Fruit fly (Drosophila melanogaster) whole organism, embryonic: ENCODE results near the gene CG46270.

Experiments used
- Atf6 ChIP-seq: fragments of 200-800 bp; sonication (Bioruptor generic); IDR thresholded peaks from 2 replicates; pipeline ENCODE4 v1.3.6; 2022; ENCODE audit warnings: missing biosample characterization, missing genetic modification characterization
- CG10366 ChIP-seq: fragments of 200-800 bp; sonication (Bioruptor generic); IDR thresholded peaks from 2 replicates; pipeline ENCODE4 v1.3.6; 2022; ENCODE audit warnings: missing biosample characterization, missing genetic modification characterization
- CG16815 ChIP-seq: fragments of 200-800 bp; sonication (Bioruptor generic); optimal IDR thresholded peaks from 3 replicates; lab custom pipeline; 2017; ENCODE audit warnings: missing biosample characterization, mild to moderate bottlenecking, missing genetic modification characterization
- CG17328 ChIP-seq: fragments of 200-800 bp; sonication (Bioruptor generic); IDR thresholded peaks from 2 replicates; pipeline ENCODE4 v1.3.6; 2022; ENCODE audit warnings: missing biosample characterization, missing genetic modification characterization
- CG17568 ChIP-seq: fragments of 200-800 bp; sonication (Bioruptor generic); optimal IDR thresholded peaks from 2 replicates; lab custom pipeline; 2018; ENCODE audit warnings: missing biosample characterization, mild to moderate bottlenecking, missing genetic modification characterization, moderate library complexity
- CG18476 ChIP-seq: fragments of 200-800 bp; sonication (Bioruptor generic); optimal IDR thresholded peaks from 2 replicates; lab custom pipeline; 2016; ENCODE audit warnings: missing biosample characterization, mild to moderate bottlenecking, missing genetic modification characterization
- CG18764 ChIP-seq: fragments of 200-800 bp; sonication (Bioruptor generic); optimal IDR thresholded peaks from 3 replicates; lab custom pipeline; 2016; ENCODE audit warnings: missing biosample characterization, missing genetic modification characterization
- CG2129 ChIP-seq: fragments of 200-800 bp; sonication (Bioruptor generic); IDR thresholded peaks from 2 replicates; pipeline ENCODE4 v1.3.6; 2022; ENCODE audit warnings: missing biosample characterization, missing genetic modification characterization; ENCODE audit not compliant: partially characterized antibody
- CG2199 ChIP-seq: fragments of 200-800 bp; sonication (Bioruptor generic); IDR thresholded peaks from 3 replicates; pipeline ENCODE4 v1.3.6; 2022; ENCODE audit warnings: missing biosample characterization, missing genetic modification characterization
- CG31388 ChIP-seq: fragments of 200-800 bp; sonication (Bioruptor generic); optimal IDR thresholded peaks from 2 replicates; lab custom pipeline; 2016; ENCODE audit warnings: missing biosample characterization, missing genetic modification characterization
- CG3838 ChIP-seq: fragments of 200-800 bp; sonication (Bioruptor generic); optimal IDR thresholded peaks from 3 replicates; lab custom pipeline; 2016; ENCODE audit warnings: missing biosample characterization, missing genetic modification characterization
- CG3847 ChIP-seq: fragments of 200-800 bp; sonication (Bioruptor generic); IDR thresholded peaks from 2 replicates; pipeline ENCODE4 v1.3.6; 2022; ENCODE audit warnings: missing biosample characterization, missing genetic modification characterization
- CG42726 ChIP-seq: fragments of 200-800 bp; sonication (Bioruptor generic); IDR thresholded peaks from 2 replicates; pipeline ENCODE4 v1.3.6; 2022; ENCODE audit warnings: missing biosample characterization, missing genetic modification characterization; ENCODE audit not compliant: partially characterized antibody
- CG6654 ChIP-seq: fragments of 200-800 bp; sonication (Bioruptor generic); optimal IDR thresholded peaks from 2 replicates; lab custom pipeline; 2017; ENCODE audit warnings: missing biosample characterization, mild to moderate bottlenecking, missing genetic modification characterization
- CG6854 ChIP-seq: fragments of 200-800 bp; sonication (Bioruptor generic); optimal IDR thresholded peaks from 3 replicates; lab custom pipeline; 2017; ENCODE audit warnings: missing biosample characterization, mild to moderate bottlenecking, missing genetic modification characterization
- CG7963 ChIP-seq: fragments of 200-800 bp; sonication (Bioruptor generic); IDR thresholded peaks from 3 replicates; pipeline ENCODE4 v1.3.6; 2022; ENCODE audit warnings: missing biosample characterization, missing genetic modification characterization; ENCODE audit not compliant: partially characterized antibody
- CG7987 ChIP-seq: fragments of 200-800 bp; sonication (Bioruptor generic); optimal IDR thresholded peaks from 2 replicates; lab custom pipeline; 2018; ENCODE audit warnings: missing biosample characterization, mild to moderate bottlenecking, missing genetic modification characterization, moderate library complexity
- CG8944 ChIP-seq: fragments of 200-800 bp; sonication (Bioruptor generic); optimal IDR thresholded peaks from 3 replicates; lab custom pipeline; 2016; ENCODE audit warnings: missing biosample characterization, missing genetic modification characterization
- CG9437 ChIP-seq: fragments of 200-800 bp; sonication (Bioruptor generic); optimal IDR thresholded peaks from 2 replicates; lab custom pipeline; 2018; ENCODE audit warnings: missing biosample characterization, mild to moderate bottlenecking, missing genetic modification characterization
- Dip2 ChIP-seq: fragments of 200-800 bp; sonication (Bioruptor generic); IDR thresholded peaks from 2 replicates; pipeline ENCODE4 v1.3.6; 2022; ENCODE audit warnings: missing biosample characterization, missing genetic modification characterization
- Doc3 ChIP-seq: fragments of 200-800 bp; sonication (Bioruptor generic); IDR thresholded peaks from 3 replicates; pipeline ENCODE4 v1.3.6; 2022; ENCODE audit warnings: missing biosample characterization, missing genetic modification characterization; ENCODE audit not compliant: partially characterized antibody
- Dp ChIP-seq: fragments of 200-800 bp; sonication (Bioruptor generic); optimal IDR thresholded peaks from 2 replicates; lab custom pipeline; 2018; ENCODE audit warnings: missing biosample characterization, mild to moderate bottlenecking, missing genetic modification characterization, moderate library complexity
- Gug ChIP-seq: fragments of 200-800 bp; sonication (Bioruptor generic); IDR thresholded peaks from 4 replicates; pipeline ENCODE4 v1.3.6; 2022; ENCODE audit warnings: missing biosample characterization, missing genetic modification characterization
- HLH4C ChIP-seq: fragments of 200-800 bp; sonication (Bioruptor generic); IDR thresholded peaks from 3 replicates; pipeline ENCODE4 v1.3.6; 2022; ENCODE audit warnings: missing biosample characterization, missing genetic modification characterization; ENCODE audit not compliant: partially characterized antibody
- HLHmδ ChIP-seq: fragments of 200-800 bp; sonication (Bioruptor generic); optimal IDR thresholded peaks from 2 replicates; lab custom pipeline; 2018; ENCODE audit warnings: missing biosample characterization, mild to moderate bottlenecking, missing genetic modification characterization, moderate library complexity
- Jarid2 ChIP-seq: fragments of 200-800 bp; sonication (Bioruptor generic); optimal IDR thresholded peaks from 3 replicates; lab custom pipeline; 2017; ENCODE audit warnings: mild to moderate bottlenecking, missing biosample characterization, missing genetic modification reagents, missing genetic modification characterization
- Oaz ChIP-seq: fragments of 200-800 bp; sonication (Bioruptor generic); IDR thresholded peaks from 2 replicates; pipeline ENCODE4 v1.3.6; 2022; ENCODE audit warnings: missing biosample characterization, missing genetic modification characterization
- bigmax ChIP-seq: fragments of 200-800 bp; sonication (Bioruptor generic); optimal IDR thresholded peaks from 2 replicates; lab custom pipeline; 2018; ENCODE audit warnings: missing biosample characterization, mild to moderate bottlenecking, missing genetic modification characterization
- bowl ChIP-seq: fragments of 200-800 bp; sonication (Bioruptor generic); IDR thresholded peaks from 2 replicates; pipeline ENCODE4 v1.3.6; 2022; ENCODE audit warnings: missing biosample characterization, missing genetic modification characterization
- cas ChIP-seq: fragments of 200-800 bp; sonication (Bioruptor generic); IDR thresholded peaks from 2 replicates; pipeline ENCODE4 v1.3.6; 2022; ENCODE audit warnings: missing biosample characterization, missing genetic modification characterization
- cg ChIP-seq: fragments of 200-800 bp; sonication (Bioruptor generic); optimal IDR thresholded peaks from 3 replicates; lab custom pipeline; 2019; ENCODE audit warnings: missing biosample characterization, mild to moderate bottlenecking, missing genetic modification characterization, moderate library complexity
- ci ChIP-seq: fragments of 200-800 bp; sonication (Bioruptor generic); IDR thresholded peaks from 3 replicates; pipeline ENCODE4 v1.3.6; 2022; ENCODE audit warnings: missing biosample characterization, missing genetic modification characterization
- crc ChIP-seq: fragments of 200-800 bp; sonication (Bioruptor generic); optimal IDR thresholded peaks from 2 replicates; lab custom pipeline; 2016; ENCODE audit warnings: missing biosample characterization, missing genetic modification characterization
- dati ChIP-seq: fragments of 200-800 bp; sonication (Bioruptor generic); IDR thresholded peaks from 2 replicates; pipeline ENCODE4 v1.3.6; 2022; ENCODE audit warnings: missing biosample characterization, missing genetic modification characterization
- emc ChIP-seq: fragments of 200-800 bp; sonication (Bioruptor generic); optimal IDR thresholded peaks from 2 replicates; lab custom pipeline; 2016; ENCODE audit warnings: missing biosample characterization, missing genetic modification characterization
- fru ChIP-seq: fragments of >200 bp; optimal IDR thresholded peaks from 2 replicates; lab custom pipeline; 2017
- h ChIP-seq: fragments of >200 bp; optimal IDR thresholded peaks from 2 replicates; lab custom pipeline; 2017
- ind ChIP-seq: fragments of 200-800 bp; sonication (Bioruptor generic); optimal IDR thresholded peaks from 3 replicates; lab custom pipeline; 2016; ENCODE audit warnings: missing biosample characterization, missing genetic modification characterization
- lab ChIP-seq: fragments of 200-800 bp; sonication (Bioruptor generic); optimal IDR thresholded peaks from 3 replicates; lab custom pipeline; 2017; ENCODE audit warnings: missing biosample characterization, missing genetic modification characterization, mild to moderate bottlenecking, moderate library complexity, missing genetic modification reagents
- onecut ChIP-seq: fragments of 200-800 bp; sonication (Bioruptor generic); IDR thresholded peaks from 2 replicates; pipeline ENCODE4 v1.3.6; 2022; ENCODE audit warnings: missing biosample characterization, missing genetic modification characterization
- ro ChIP-seq: fragments of 200-800 bp; sonication (Bioruptor generic); IDR thresholded peaks from 2 replicates; pipeline ENCODE4 v1.3.6; 2022; ENCODE audit warnings: missing biosample characterization, missing genetic modification characterization
- sc ChIP-seq, 3 experiments: fragments of >200 bp in 2 of 3; fragments of 200-800 bp in 1 of 3; sonication (Bioruptor generic) in 1 of 3; optimal IDR thresholded peaks; 2 replicates in 2 of 3; 3 replicates in 1 of 3; lab custom pipeline; 2017; ENCODE audit warnings: mild to moderate bottlenecking in 1 of 3, missing biosample characterization in 1 of 3, missing genetic modification characterization in 1 of 3, missing genetic modification reagents in 1 of 3
- sima ChIP-seq: fragments of 200-800 bp; sonication (Bioruptor generic); optimal IDR thresholded peaks from 2 replicates; lab custom pipeline; 2016; ENCODE audit warnings: missing biosample characterization, missing genetic modification characterization
- sna ChIP-seq: fragments of 200-800 bp; sonication (Bioruptor generic); IDR thresholded peaks from 2 replicates; pipeline ENCODE4 v1.3.6; 2022; ENCODE audit warnings: missing biosample characterization, missing genetic modification characterization; ENCODE audit not compliant: partially characterized antibody
- tna ChIP-seq: fragments of 200-800 bp; sonication (Bioruptor generic); IDR thresholded peaks from 2 replicates; pipeline ENCODE4 v1.3.6; 2022; ENCODE audit warnings: missing biosample characterization, missing genetic modification characterization; ENCODE audit not compliant: partially characterized antibody
- tup ChIP-seq: fragments of 200-800 bp; sonication (Bioruptor generic); optimal IDR thresholded peaks from 2 replicates; lab custom pipeline; 2016; ENCODE audit warnings: missing biosample characterization, mild to moderate bottlenecking, missing genetic modification characterization, moderate library complexity
- vvl ChIP-seq: fragments of 200-800 bp; sonication (Bioruptor generic); IDR thresholded peaks from 2 replicates; pipeline ENCODE4 v1.3.6; 2022; ENCODE audit warnings: missing biosample characterization, missing genetic modification characterization
- wor ChIP-seq: fragments of 200-800 bp; sonication (Bioruptor generic); IDR thresholded peaks from 2 replicates; pipeline ENCODE4 v1.3.6; 2022; ENCODE audit warnings: missing biosample characterization, missing genetic modification characterization
- zen ChIP-seq: fragments of 200-800 bp; sonication (Bioruptor generic); optimal IDR thresholded peaks from 3 replicates; lab custom pipeline; 2018; ENCODE audit warnings: missing biosample characterization, mild to moderate bottlenecking, missing genetic modification characterization, moderate library complexity
- zfh1 ChIP-seq: fragments of 200-800 bp; sonication (Bioruptor generic); IDR thresholded peaks from 3 replicates; pipeline ENCODE4 v1.3.6; 2022; ENCODE audit warnings: missing biosample characterization, missing genetic modification characterization

Gene CG46270

dm6 chr3R:10393654-10394367 is 34.4 kb downstream of the CG46270 start (continued):
- TF ChIP-seq tna (GFP tag; lab: Robert Waterston, UW): no peak
- peak; percentile 82 for TF ChIP-seq lab (GFP tag; lab: Kevin White, UChicago)
- peak; percentile 46 for TF ChIP-seq CG31388 (GFP tag; lab: Kevin White, UChicago)
- TF ChIP-seq CG17568 (GFP tag; lab: Kevin White, UChicago): peak; percentile 82
- peak; percentile 84 for TF ChIP-seq CG17328 (GFP tag; lab: Robert Waterston, UW)
- TF ChIP-seq zfh1 (GFP tag; lab: Robert Waterston, UW): peak; percentile 75
- no peak for TF ChIP-seq CG7963 (GFP tag; lab: Robert Waterston, UW)
- peak; percentile 69 for TF ChIP-seq CG8944 (GFP tag; lab: Kevin White, UChicago)
- TF ChIP-seq Dip2 (GFP tag; lab: Robert Waterston, UW): no peak
- TF ChIP-seq CG16815 (GFP tag; lab: Kevin White, UChicago): no peak
- no peak for TF ChIP-seq CG2199
- TF ChIP-seq bigmax: no peak
- peak; percentile 78 for TF ChIP-seq CG3847 (GFP tag; lab: Robert Waterston, UW)
- peak; percentile 92 for TF ChIP-seq Atf6 (GFP tag; lab: Robert Waterston, UW)
- peak; percentile 56 for TF ChIP-seq Jarid2
- no peak for TF ChIP-seq sc (optimal IDR thresholded peaks at IDR 0.05; lab: Kevin White, UChicago)
- peak; percentile 66 for TF ChIP-seq sc (GFP tag; optimal IDR thresholded peaks at IDR 0.05; lab: Kevin White, UChicago)
- peak; percentile 71 for TF ChIP-seq emc (GFP tag; lab: Kevin White, UChicago)
- TF ChIP-seq Dp: no peak
- peak; percentile 84 for TF ChIP-seq CG10366 (GFP tag; lab: Robert Waterston, UW)
- 0 out of 4 replicates have a peak, but pooled peaks have one; percentile 21 for TF ChIP-seq Gug
- no peak for TF ChIP-seq CG7987 (GFP tag; lab: Kevin White, UChicago)
- peak; percentile 60 for TF ChIP-seq crc
- TF ChIP-seq ro (GFP tag; lab: Robert Waterston, UW): no peak
- TF ChIP-seq dati (GFP tag; lab: Robert Waterston, UW): 0 out of 2 replicates have a peak, but pooled peaks have one; percentile 33
- no peak for TF ChIP-seq HLH4C (GFP tag; lab: Robert Waterston, UW)
- peak; percentile 4 for TF ChIP-seq sima
- peak; percentile 82 for TF ChIP-seq Oaz (GFP tag; lab: Robert Waterston, UW)
- TF ChIP-seq cas: peak; percentile 50; the same call in 1 of the 2 replicates
- TF ChIP-seq Doc3 (GFP tag; lab: Robert Waterston, UW): no peak
- TF ChIP-seq CG18476 (GFP tag; lab: Kevin White, UChicago): peak; percentile 65
- peak; percentile 91 for TF ChIP-seq vvl (GFP tag; lab: Robert Waterston, UW)
- TF ChIP-seq CG6654: no peak
- no peak for TF ChIP-seq tup (GFP tag; lab: Kevin White, UChicago)
- TF ChIP-seq cg (GFP tag; lab: Kevin White, UChicago): no peak
- peak; percentile 92 for TF ChIP-seq ci (GFP tag; lab: Robert Waterston, UW)
- peak; percentile 50 for TF ChIP-seq CG18764 (GFP tag; lab: Kevin White, UChicago)
- peak; percentile 75 for TF ChIP-seq ind (GFP tag; lab: Kevin White, UChicago)
- no peak for TF ChIP-seq sna (GFP tag; lab: Robert Waterston, UW)
- no peak for TF ChIP-seq CG42726
- peak; percentile 61 for TF ChIP-seq onecut (GFP tag; lab: Robert Waterston, UW)
- peak; percentile 71 for TF ChIP-seq CG3838 (GFP tag; lab: Kevin White, UChicago)
- peak; percentile 77 for TF ChIP-seq CG9437 (GFP tag; lab: Kevin White, UChicago)
- TF ChIP-seq fru: no peak
- peak; percentile 1 for TF ChIP-seq CG6854
- no peak for TF ChIP-seq h (lab: Kevin White, UChicago)
- no peak for TF ChIP-seq zen (tag; lab: Kevin White, UChicago)
- no peak for TF ChIP-seq HLHmδ (GFP tag; lab: Kevin White, UChicago)
- peak; percentile 86 for TF ChIP-seq bowl
- peak; percentile 72 for TF ChIP-seq wor
- no peak for TF ChIP-seq CG2129 (GFP tag; lab: Robert Waterston, UW)
